Worm (Caenorhabditis elegans): ENCODE data around the gene F56F10.1.

F56F10.1 gene

ce11 chrX:876935-877334 is 4.5 kb downstream of the F56F10.1 start, which contains the start of gene ZC13.1 (continued):
- TF ChIP-seq gmeb-2 (tag; optimal IDR thresholded peaks at IDR 0.05) (no peak), fkh-10 (GFP tag; optimal IDR thresholded peaks at IDR 0.05) (no peak), hlh-30 (tag; optimal IDR thresholded peaks at IDR 0.05; ENCODE audit: insufficient read depth) (peak; percentile 2), unc-86 (tag; optimal IDR thresholded peaks at IDR 0.05) (no peak), ceh-2 (tag; optimal IDR thresholded peaks at IDR 0.05) (peak; percentile 33), elt-2 (tag; optimal IDR thresholded peaks at IDR 0.05) (peak; percentile 26), eyg-1 (tag; optimal IDR thresholded peaks at IDR 0.05) (no peak), ets-4 (tag; optimal IDR thresholded peaks at IDR 0.05) (peak; percentile 0), zip-5 (tag; optimal IDR thresholded peaks at IDR 0.05) (no peak), rnt-1 (tag; optimal IDR thresholded peaks at IDR 0.05) (peak; percentile 61), mec-3 (tag; optimal IDR thresholded peaks at IDR 0.05; ENCODE audit: borderline replicate concordance) (no peak), nhr-11 (tag; optimal IDR thresholded peaks at IDR 0.05) (no peak), lin-11 (tag; optimal IDR thresholded peaks at IDR 0.05) (no peak), ceh-18 (tag; optimal IDR thresholded peaks at IDR 0.05) (peak; percentile 43), fkh-6 (tag; optimal IDR thresholded peaks at IDR 0.05) (no peak), ceh-45 (GFP tag; IDR thresholded peaks at IDR 0.05) (no peak), sox-4 (tag; optimal IDR thresholded peaks at IDR 0.05) (no peak), ahr-1 (tag; optimal IDR thresholded peaks at IDR 0.05) (no peak), ceh-6 (GFP tag; optimal IDR thresholded peaks at IDR 0.05) (no peak), npax-4 (tag; optimal IDR thresholded peaks at IDR 0.05) (no peak), pax-1 (tag; optimal IDR thresholded peaks at IDR 0.05) (peak; percentile 51), madf-2 (tag; optimal IDR thresholded peaks at IDR 0.05) (no peak), T23F11.4 (GFP tag; optimal IDR thresholded peaks at IDR 0.05) (no peak), ceh-48 (tag; optimal IDR thresholded peaks at IDR 0.05) (no peak), C38D4.7 (GFP tag; optimal IDR thresholded peaks at IDR 0.05) (no peak), tbx-7 (tag; optimal IDR thresholded peaks at IDR 0.05) (no peak), K09A11.1 (tag; optimal IDR thresholded peaks at IDR 0.05; ENCODE audit: insufficient read depth) (no peak), ztf-16 (tag; optimal IDR thresholded peaks at IDR 0.05) (no peak), ceh-22 (tag; optimal IDR thresholded peaks at IDR 0.05) (no peak), hlh-6 (tag; optimal IDR thresholded peaks at IDR 0.05) (no peak), dve-1 (tag; optimal IDR thresholded peaks at IDR 0.05) (peak; percentile 58), fax-1 (tag; optimal IDR thresholded peaks at IDR 0.05) (no peak), ref-2 (tag; optimal IDR thresholded peaks at IDR 0.05) (peak; percentile 81), ama-1 (optimal IDR thresholded peaks at IDR 0.05) (no peak), odd-2 (tag; optimal IDR thresholded peaks at IDR 0.05) (no peak), syd-9 (tag; optimal IDR thresholded peaks at IDR 0.05) (no peak), pag-3 (tag; optimal IDR thresholded peaks at IDR 0.05; ENCODE audit: borderline replicate concordance) (no peak), hlh-13 (GFP tag; optimal IDR thresholded peaks at IDR 0.05) (no peak), pha-4 (tag; optimal IDR thresholded peaks at IDR 0.05) (no peak), ceh-14 (tag; optimal IDR thresholded peaks at IDR 0.05) (peak; percentile 30), ceh-34 (tag; optimal IDR thresholded peaks at IDR 0.05) (peak; percentile 39), pros-1 (tag; optimal IDR thresholded peaks at IDR 0.05) (peak; percentile 62), F13H6.1 (tag; optimal IDR thresholded peaks at IDR 0.05) (peak; percentile 38), pqm-1 (tag; optimal IDR thresholded peaks at IDR 0.05) (no peak), C08G9.2 (tag; optimal IDR thresholded peaks at IDR 0.05) (peak; percentile 6)

ce11 chrX:880367-880766 is 8.0 kb downstream of the F56F10.1 start, which contains the start of gene ZC13.2:
Gene ZC13.2 (plus strand): TSS chrX:880667.
- TF ChIP-seq rnt-1 (tag; optimal IDR thresholded peaks at IDR 0.05) (no peak), fax-1 (tag; optimal IDR thresholded peaks at IDR 0.05) (no peak), pax-1 (tag; optimal IDR thresholded peaks at IDR 0.05) (no peak), ceh-48 (tag; optimal IDR thresholded peaks at IDR 0.05) (no peak), sox-2 (GFP tag; IDR thresholded peaks at IDR 0.05) (no peak), sdc-2 (tag; optimal IDR thresholded peaks at IDR 0.05) (no peak), npax-4 (tag; optimal IDR thresholded peaks at IDR 0.05) (no peak), hlh-6 (tag; optimal IDR thresholded peaks at IDR 0.05) (no peak), pros-1 (tag; optimal IDR thresholded peaks at IDR 0.05) (no peak), nhr-11 (tag; optimal IDR thresholded peaks at IDR 0.05) (no peak), che-1 (tag; optimal IDR thresholded peaks at IDR 0.05) (no peak), unc-42 (tag; optimal IDR thresholded peaks at IDR 0.05) (no peak), lim-6 (tag; optimal IDR thresholded peaks at IDR 0.05) (no peak), gmeb-2 (tag; optimal IDR thresholded peaks at IDR 0.05) (no peak), unc-55 (GFP tag; optimal IDR thresholded peaks at IDR 0.05) (no peak), ceh-14 (tag; optimal IDR thresholded peaks at IDR 0.05) (no peak), C38D4.7 (GFP tag; optimal IDR thresholded peaks at IDR 0.05) (no peak), tbx-2 (tag; optimal IDR thresholded peaks at IDR 0.05) (no peak)
